Fruit fly (Drosophila melanogaster): ENCODE results near the gene mub.

mub gene

dm6 chr3L:21891307-21891774 is 46.8 kb downstream of the mub start (continued):
- TF ChIP-seq cwo (GFP tag; optimal IDR thresholded peaks at IDR 0.05): no peak
- peak in 1 of 2 experiments; percentile 7 for TF ChIP-seq dpn (GFP tag; optimal IDR thresholded peaks at IDR 0.05)
- no peak for TF ChIP-seq klu (GFP tag; IDR thresholded peaks at IDR 0.05)
- no peak for TF ChIP-seq chif (GFP tag; optimal IDR thresholded peaks at IDR 0.05)
- no peak for TF ChIP-seq CG18476 (GFP tag; optimal IDR thresholded peaks at IDR 0.05)
- peak; percentile 27 for TF ChIP-seq unpg (GFP tag; optimal IDR thresholded peaks at IDR 0.05)
- TF ChIP-seq maf-S (GFP tag; optimal IDR thresholded peaks at IDR 0.05): no peak
- no peak for TF ChIP-seq HmgD (GFP tag; optimal IDR thresholded peaks at IDR 0.05)
- peak; percentile 80 for TF ChIP-seq sens (GFP tag)
- no peak for TF ChIP-seq Spps (tag; optimal IDR thresholded peaks at IDR 0.05)
- no peak for TF ChIP-seq CG1024 (GFP tag; IDR thresholded peaks at IDR 0.05)
- TF ChIP-seq trh (GFP tag; optimal IDR thresholded peaks at IDR 0.05): no peak
- TF ChIP-seq CG10959 (GFP tag; IDR thresholded peaks at IDR 0.05): no peak
- TF ChIP-seq Fer2 (tag; optimal IDR thresholded peaks at IDR 0.05): no peak
- no peak for TF ChIP-seq Neu2 (GFP tag; optimal IDR thresholded peaks at IDR 0.05; ENCODE audit: borderline replicate concordance)
- no peak for TF ChIP-seq CG12942 (GFP tag; optimal IDR thresholded peaks at IDR 0.05)
- TF ChIP-seq CG7839 (tag; optimal IDR thresholded peaks at IDR 0.05): peak; percentile 4
- peak; percentile 27 to 86 for TF ChIP-seq bsh (GFP tag; optimal IDR thresholded peaks at IDR 0.05)
- no peak for TF ChIP-seq sd (tag; optimal IDR thresholded peaks at IDR 0.05)
- TF ChIP-seq phol (tag; optimal IDR thresholded peaks at IDR 0.05): peak; percentile 16
- no peak for TF ChIP-seq Lpt (GFP tag; optimal IDR thresholded peaks at IDR 0.05)
- TF ChIP-seq CoRest (tag; optimal IDR thresholded peaks at IDR 0.05): no peak
- no peak for TF ChIP-seq CkIIα-i1 (GFP tag; IDR thresholded peaks at IDR 0.05)
- TF ChIP-seq nom (GFP tag; optimal IDR thresholded peaks at IDR 0.05): peak; percentile 20
- TF ChIP-seq gem (tag; optimal IDR thresholded peaks at IDR 0.05): peak; percentile 51
- TF ChIP-seq CG2875 (GFP tag; optimal IDR thresholded peaks at IDR 0.05): peak; percentile 19
- no peak for TF ChIP-seq pita (GFP tag; optimal IDR thresholded peaks at IDR 0.05)
- no peak for TF ChIP-seq inv (GFP tag; IDR thresholded peaks at IDR 0.05; ENCODE audit: partially characterized antibody)
- TF ChIP-seq ac (GFP tag; optimal IDR thresholded peaks at IDR 0.05): no peak
- peak; percentile 11 for TF ChIP-seq dmrt99B (tag; optimal IDR thresholded peaks at IDR 0.05)
- 0 out of 3 replicates have a peak, but pooled peaks have one; percentile 14 for TF ChIP-seq HLH4C (GFP tag; IDR thresholded peaks at IDR 0.05; ENCODE audit: partially characterized antibody)
- TF ChIP-seq NFAT (GFP tag; IDR thresholded peaks at IDR 0.05): no peak
- peak; percentile 92 for TF ChIP-seq corto (GFP tag; optimal IDR thresholded peaks at IDR 0.05)
- no peak for TF ChIP-seq vfl (GFP tag; optimal IDR thresholded peaks at IDR 0.05)
- peak; percentile 4 for TF ChIP-seq CG2712 (tag; optimal IDR thresholded peaks at IDR 0.05)

DNA sequence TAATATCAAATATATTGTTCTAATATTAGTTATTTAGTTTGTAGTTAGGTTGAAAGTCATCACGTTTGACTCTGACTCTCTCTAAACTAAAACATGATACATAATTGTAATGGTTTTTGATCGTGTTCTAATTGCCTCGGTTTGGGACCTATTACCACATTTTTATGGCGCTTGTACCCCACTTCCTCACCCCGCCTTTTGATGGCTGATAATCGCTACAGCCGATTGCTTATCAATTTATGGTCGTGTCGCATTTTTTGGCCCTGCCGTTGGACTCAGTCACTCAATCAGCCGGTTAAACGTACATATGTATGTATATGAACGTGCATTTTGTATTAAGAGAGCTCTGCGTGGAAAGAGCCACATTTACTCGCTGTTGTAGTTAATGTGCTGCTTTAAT is 47.6 kb downstream of the mub start:
- TF ChIP-seq CG32772 (GFP tag; IDR thresholded peaks at IDR 0.05) (no peak), Deaf1 (tag; optimal IDR thresholded peaks at IDR 0.05) (peak; percentile 73), CG14014 (GFP tag; IDR thresholded peaks at IDR 0.05) (0 out of 2 replicates have a peak, but pooled peaks have one; percentile 10), rib (GFP tag; IDR thresholded peaks at IDR 0.05) (0 out of 2 replicates have a peak, but pooled peaks have one; percentile 50), CG32532 (GFP tag; IDR thresholded peaks at IDR 0.05) (0 out of 2 replicates have a peak, but pooled peaks have one; percentile 43), CG11504 (tag; optimal IDR thresholded peaks at IDR 0.05) (peak; percentile 22), CG3163 (GFP tag; optimal IDR thresholded peaks at IDR 0.05) (peak; percentile 22), Hmx (GFP tag; optimal IDR thresholded peaks at IDR 0.05) (no peak), HmgZ (tag; optimal IDR thresholded peaks at IDR 0.05) (peak; percentile 60), CG7839 (tag; optimal IDR thresholded peaks at IDR 0.05) (peak; percentile 34), MESR4 (GFP tag; optimal IDR thresholded peaks at IDR 0.05) (no peak), dmrt11E (tag; optimal IDR thresholded peaks at IDR 0.05) (no peak), gem (tag; optimal IDR thresholded peaks at IDR 0.05) (peak; percentile 42), amos (GFP tag; IDR thresholded peaks at IDR 0.05; ENCODE audit: partially characterized antibody) (no peak), Bdp1 (GFP tag; optimal IDR thresholded peaks at IDR 0.05) (no peak), CG34376 (GFP tag; optimal IDR thresholded peaks at IDR 0.05) (peak; percentile 45), lilli (GFP tag; optimal IDR thresholded peaks at IDR 0.05) (peak; percentile 1), B-H2 (GFP tag; optimal IDR thresholded peaks at IDR 0.05) (peak; percentile 55)

Measured in whole organism, embryonic.